Fruit fly (Drosophila melanogaster): ENCODE measurements around the gene CG11837.

- peak; percentile 81 for TF ChIP-seq Mnt (GFP tag; optimal IDR thresholded peaks at IDR 0.05)
- TF ChIP-seq CG12768 (GFP tag; optimal IDR thresholded peaks at IDR 0.05) = peak; percentile 79
- TF ChIP-seq CG11617 (GFP tag; optimal IDR thresholded peaks at IDR 0.05) = peak; percentile 10
- TF ChIP-seq CG5204 (GFP tag; optimal IDR thresholded peaks at IDR 0.05) = peak; percentile 70
- TF ChIP-seq pad (GFP tag; optimal IDR thresholded peaks at IDR 0.05) = peak; percentile 80
- TF ChIP-seq CG7101 (tag; optimal IDR thresholded peaks at IDR 0.05) = peak; percentile 82
- TF ChIP-seq CG7045 (GFP tag; optimal IDR thresholded peaks at IDR 0.05) = peak; percentile 47
- peak; percentile 65 for TF ChIP-seq toe (GFP tag; optimal IDR thresholded peaks at IDR 0.05)
- TF ChIP-seq ovo (GFP tag; optimal IDR thresholded peaks at IDR 0.05) = peak; percentile 63
- peak; percentile 67 for TF ChIP-seq Hr96 (GFP tag; optimal IDR thresholded peaks at IDR 0.05)
- TF ChIP-seq bab1 (GFP tag; optimal IDR thresholded peaks at IDR 0.05) = peak; percentile 66
- no peak for TF ChIP-seq cnc (optimal IDR thresholded peaks at IDR 0.05)
- TF ChIP-seq kay (GFP tag; ENCODE audit: borderline replicate concordance) = no peak
- TF ChIP-seq cic (GFP tag; optimal IDR thresholded peaks at IDR 0.05) = peak; percentile 35
Measured at dm6 chr3R:29038960-29039581, 10.2 kb upstream of the CG11837 start, which contains the start of the genes Slu7 and Pkc98E.
